Fruit fly (Drosophila melanogaster) whole organism, wandering third instar larva: ENCODE results near the gene Jon65Aiv.

ENCODE experiments used
- br ChIP-seq: fragments of 200-800 bp; sonication (Bioruptor generic); optimal IDR thresholded peaks from 2 replicates; lab custom pipeline; 2016; ENCODE audit warnings: missing biosample characterization, missing genetic modification characterization
- brk ChIP-seq: fragments of 200-800 bp; sonication (Bioruptor generic); optimal IDR thresholded peaks from 2 replicates; lab custom pipeline; 2016; ENCODE audit warnings: missing biosample characterization, mild to moderate bottlenecking, missing genetic modification characterization

dm6 chr3L:6085988-6086387, 47.0 kb downstream of the Jon65Aiv start:
- no peak for TF ChIP-seq br (GFP tag; lab: Kevin White, UChicago)
- TF ChIP-seq brk (GFP tag; lab: Kevin White, UChicago), result no peak
